Fruit fly (Drosophila melanogaster) S2 (cell line): ENCODE data around the gene Nup153.

Source experiments
- CG8478 ChIP-seq: fragments of >200 bp; optimal IDR thresholded peaks from 2 replicates; lab custom pipeline; 2018
- CTCF ChIP-seq, 2 experiments: fragments of >200 bp; optimal IDR thresholded peaks; 2 replicates each; lab custom pipeline; 2018

dm6 chrX:16610601-16611058 is 11.6 kb downstream of the Nup153 start, which contains the start of gene mbt:
- TF ChIP-seq CTCF (optimal IDR thresholded peaks at IDR 0.05; lab: Kevin White, UChicago): peak; percentile 9 to 31
- TF ChIP-seq CG8478 (lab: Kevin White, UChicago): no peak
